Worm (Caenorhabditis elegans) whole organism, late embryonic: ENCODE data around the gene spsb-1.

ENCODE experiments used
- ama-1 ChIP-seq: fragments of 150-350 bp; optimal IDR thresholded peaks from 2 replicates; lab custom pipeline; 2014
- elt-2 ChIP-seq: sonication (generic microtip); optimal IDR thresholded peaks from 2 replicates; lab custom pipeline; 2016; ENCODE audit warnings: missing genetic modification reagents, missing genetic modification characterization, missing compliant biosample characterization
- fax-1 ChIP-seq: sonication (generic microtip); optimal IDR thresholded peaks from 2 replicates; lab custom pipeline; 2016; ENCODE audit warnings: missing genotype, missing genetic modification characterization, missing compliant biosample characterization
- nhr-11 ChIP-seq: fragments of 150-350 bp; optimal IDR thresholded peaks from 2 replicates; lab custom pipeline; 2014; ENCODE audit warnings: missing biosample characterization, missing genetic modification characterization
- pag-3 ChIP-seq: sonication (generic microtip); optimal IDR thresholded peaks from 2 replicates; lab custom pipeline; 2016; ENCODE audit warnings: missing compliant biosample characterization, missing genetic modification characterization, borderline replicate concordance
- pha-4 ChIP-seq: fragments of 150-350 bp; optimal IDR thresholded peaks from 2 replicates; lab custom pipeline; 2018; ENCODE audit warnings: missing biosample characterization, missing genetic modification reagents, missing genetic modification characterization
- sox-4 ChIP-seq: sonication (generic microtip); optimal IDR thresholded peaks from 2 replicates; lab custom pipeline; 2017; ENCODE audit warnings: mild to moderate bottlenecking, missing genetic modification characterization, inconsistent platforms, missing compliant biosample characterization
- tbx-2 ChIP-seq: sonication (generic microtip); optimal IDR thresholded peaks from 2 replicates; lab custom pipeline; 2016; ENCODE audit warnings: missing genetic modification characterization, missing compliant biosample characterization

- TF ChIP-seq elt-2 (no peak), tbx-2 (no peak), pha-4 (tag; lab: Kevin White, UChicago) (no peak), pag-3 (tag; lab: Kevin White, UChicago) (no peak), fax-1 (tag; lab: Kevin White, UChicago) (no peak), ama-1 (no peak), sox-4 (tag; lab: Kevin White, UChicago) (no peak), nhr-11 (tag; lab: Kevin White, UChicago) (no peak)
Measured at ce11 chrII:15220116-15220515, 23.6 kb downstream of the spsb-1 start.
